Fruit fly (Drosophila melanogaster) whole organism, embryonic: ENCODE measurements around the gene Usp5.
A peak's percentile ranks its signal among the peaks of the same experiment; 100 is the strongest.

Experiments
- ATbp ChIP-seq: fragments of 200-800 bp; sonication (Bioruptor generic); optimal IDR thresholded peaks from 2 replicates; lab custom pipeline; 2017; ENCODE audit warnings: missing biosample characterization, mild to moderate bottlenecking, missing genetic modification characterization, missing genetic modification reagents
- CG10209 ChIP-seq: fragments of 200-800 bp; sonication (Bioruptor generic); optimal IDR thresholded peaks from 3 replicates; lab custom pipeline; 2017; ENCODE audit warnings: missing biosample characterization, mild to moderate bottlenecking, missing genetic modification characterization, missing genetic modification reagents
- CG10979 ChIP-seq: fragments of 200-800 bp; sonication (Bioruptor generic); optimal IDR thresholded peaks from 2 replicates; lab custom pipeline; 2018; ENCODE audit warnings: missing biosample characterization, mild to moderate bottlenecking, missing genetic modification characterization, moderate library complexity
- CG11398 ChIP-seq: fragments of 200-800 bp; sonication (Bioruptor generic); optimal IDR thresholded peaks from 2 replicates; lab custom pipeline; 2016; ENCODE audit warnings: missing biosample characterization, missing genetic modification characterization
- CG11695 ChIP-seq: fragments of 200-800 bp; sonication (Bioruptor generic); IDR thresholded peaks from 3 replicates; pipeline ENCODE4 v1.3.6; 2022; ENCODE audit warnings: missing biosample characterization, missing genetic modification characterization
- CG1233 ChIP-seq: fragments of 200-800 bp; sonication (Bioruptor generic); optimal IDR thresholded peaks from 4 replicates; lab custom pipeline; 2018; ENCODE audit warnings: missing biosample characterization, mild to moderate bottlenecking, missing genetic modification characterization
- CG12942 ChIP-seq: fragments of 200-800 bp; sonication (Bioruptor generic); optimal IDR thresholded peaks from 3 replicates; lab custom pipeline; 2016; ENCODE audit warnings: missing biosample characterization, missing genetic modification characterization
- CG17829 ChIP-seq: fragments of 200-800 bp; optimal IDR thresholded peaks from 2 replicates; lab custom pipeline; 2019; ENCODE audit warnings: missing biosample characterization, mild to moderate bottlenecking, missing genetic modification characterization, moderate library complexity
- CG32532 ChIP-seq: fragments of 200-800 bp; sonication (Bioruptor generic); IDR thresholded peaks from 2 replicates; pipeline ENCODE4 v1.3.6; 2022; ENCODE audit warnings: missing biosample characterization, missing genetic modification characterization
- CG32767 ChIP-seq: fragments of 200-800 bp; sonication (Bioruptor generic); IDR thresholded peaks from 2 replicates; pipeline ENCODE4 v1.3.6; 2022; ENCODE audit warnings: missing biosample characterization, missing genetic modification characterization
- CG3407 ChIP-seq: fragments of 200-800 bp; sonication (Bioruptor generic); optimal IDR thresholded peaks from 2 replicates; lab custom pipeline; 2018; ENCODE audit warnings: missing biosample characterization, mild to moderate bottlenecking, missing genetic modification characterization
- CG3847 ChIP-seq: fragments of 200-800 bp; sonication (Bioruptor generic); IDR thresholded peaks from 2 replicates; pipeline ENCODE4 v1.3.6; 2022; ENCODE audit warnings: missing biosample characterization, missing genetic modification characterization
- CG42726 ChIP-seq: fragments of 200-800 bp; sonication (Bioruptor generic); IDR thresholded peaks from 2 replicates; pipeline ENCODE4 v1.3.6; 2022; ENCODE audit warnings: missing biosample characterization, missing genetic modification characterization; ENCODE audit not compliant: partially characterized antibody
- CG6272 ChIP-seq: fragments of 200-800 bp; sonication (Bioruptor generic); IDR thresholded peaks from 2 replicates; pipeline ENCODE4 v1.3.6; 2022; ENCODE audit warnings: missing biosample characterization, missing genetic modification characterization
- CG6689 ChIP-seq: fragments of 200-800 bp; sonication (Bioruptor generic); IDR thresholded peaks from 2 replicates; pipeline ENCODE4 v1.3.6; 2022; ENCODE audit warnings: missing biosample characterization, missing genetic modification characterization
- CG6765 ChIP-seq: fragments of 200-800 bp; sonication (Bioruptor generic); optimal IDR thresholded peaks from 3 replicates; lab custom pipeline; 2017; ENCODE audit warnings: missing biosample characterization, mild to moderate bottlenecking, missing genetic modification characterization
- CG6813 ChIP-seq: fragments of 200-800 bp; sonication (Bioruptor generic); optimal IDR thresholded peaks from 2 replicates; lab custom pipeline; 2017; ENCODE audit warnings: missing biosample characterization, missing genetic modification characterization, mild to moderate bottlenecking, moderate library complexity, missing genetic modification reagents
- CG7357 ChIP-seq: fragments of 200-800 bp; sonication (Bioruptor generic); IDR thresholded peaks from 3 replicates; pipeline ENCODE4 v1.3.6; 2022; ENCODE audit warnings: missing biosample characterization, missing genetic modification characterization
- CG8359 ChIP-seq: fragments of 200-800 bp; sonication (Bioruptor generic); optimal IDR thresholded peaks from 2 replicates; lab custom pipeline; 2017; ENCODE audit warnings: missing biosample characterization, mild to moderate bottlenecking, missing genetic modification characterization, borderline replicate concordance
- CG8388 ChIP-seq: fragments of 200-800 bp; sonication (Bioruptor generic); optimal IDR thresholded peaks from 2 replicates; lab custom pipeline; 2019; ENCODE audit warnings: missing biosample characterization, mild to moderate bottlenecking, missing genetic modification characterization, moderate library complexity
- CG8944 ChIP-seq: fragments of 200-800 bp; sonication (Bioruptor generic); optimal IDR thresholded peaks from 3 replicates; lab custom pipeline; 2016; ENCODE audit warnings: missing biosample characterization, missing genetic modification characterization
- D ChIP-seq, 2 experiments: fragments of 200-800 bp in 1 of 2; fragments of >200 bp in 1 of 2; sonication (Bioruptor generic) in 1 of 2; optimal IDR thresholded peaks; 2 replicates in 1 of 2; 3 replicates in 1 of 2; lab custom pipeline; 2017; ENCODE audit warnings: mild to moderate bottlenecking in 1 of 2, missing biosample characterization in 1 of 2, missing genetic modification characterization in 1 of 2, missing genetic modification reagents in 1 of 2
- ERR ChIP-seq: fragments of 200-800 bp; sonication (Bioruptor generic); optimal IDR thresholded peaks from 2 replicates; lab custom pipeline; 2016; ENCODE audit warnings: missing biosample characterization, missing genetic modification characterization
- Ets65A ChIP-seq: fragments of 200-800 bp; sonication (Bioruptor generic); peaks from one replicate; lab custom pipeline; 2016; ENCODE audit warnings: missing biosample characterization, missing genetic modification characterization
- Fer3 ChIP-seq: fragments of 200-800 bp; sonication (Bioruptor generic); optimal IDR thresholded peaks from 2 replicates; lab custom pipeline; 2018; ENCODE audit warnings: missing biosample characterization, mild to moderate bottlenecking, missing genetic modification characterization, moderate library complexity
- H2.0 ChIP-seq: fragments of 200-800 bp; sonication (Bioruptor generic); IDR thresholded peaks from 2 replicates; pipeline ENCODE4 v1.3.6; 2022; ENCODE audit warnings: missing biosample characterization, missing genetic modification characterization
- HmgZ ChIP-seq: fragments of 200-800 bp; sonication (Bioruptor generic); optimal IDR thresholded peaks from 2 replicates; lab custom pipeline; 2018; ENCODE audit warnings: missing biosample characterization, mild to moderate bottlenecking, missing genetic modification characterization
- MESR4 ChIP-seq: fragments of 200-800 bp; sonication (Bioruptor generic); optimal IDR thresholded peaks from 2 replicates; lab custom pipeline; 2018; ENCODE audit warnings: missing biosample characterization, mild to moderate bottlenecking, missing genetic modification characterization, moderate library complexity
- Meics ChIP-seq: fragments of 200-800 bp; sonication (Bioruptor generic); optimal IDR thresholded peaks from 2 replicates; lab custom pipeline; 2017; ENCODE audit warnings: missing biosample characterization, mild to moderate bottlenecking, missing genetic modification characterization
- Nf-YC ChIP-seq: fragments of 200-800 bp; optimal IDR thresholded peaks from 3 replicates; lab custom pipeline; 2019; ENCODE audit warnings: missing biosample characterization, mild to moderate bottlenecking, missing genetic modification characterization, moderate library complexity
- NfI ChIP-seq: fragments of 200-800 bp; sonication (Bioruptor generic); optimal IDR thresholded peaks from 3 replicates; lab custom pipeline; 2018; ENCODE audit warnings: missing biosample characterization, mild to moderate bottlenecking, missing genetic modification characterization, moderate library complexity
- Sin3A ChIP-seq: fragments of >200 bp; optimal IDR thresholded peaks from 2 replicates; lab custom pipeline; 2018
- al ChIP-seq: fragments of 200-800 bp; sonication (Bioruptor generic); IDR thresholded peaks from 2 replicates; pipeline ENCODE4 v1.3.6; 2022; ENCODE audit warnings: missing biosample characterization, missing genetic modification characterization
- ash1 ChIP-seq: fragments of 200-800 bp; sonication (Bioruptor generic); optimal IDR thresholded peaks from 2 replicates; lab custom pipeline; 2018; ENCODE audit warnings: missing biosample characterization, mild to moderate bottlenecking, missing genetic modification characterization
- bbx ChIP-seq: fragments of 200-800 bp; sonication (Bioruptor generic); IDR thresholded peaks from 2 replicates; pipeline ENCODE4 v1.3.6; 2022; ENCODE audit warnings: missing biosample characterization, missing genetic modification characterization; ENCODE audit not compliant: partially characterized antibody
- emc ChIP-seq: fragments of 200-800 bp; sonication (Bioruptor generic); optimal IDR thresholded peaks from 2 replicates; lab custom pipeline; 2016; ENCODE audit warnings: missing biosample characterization, missing genetic modification characterization
- fd102C ChIP-seq: fragments of 200-800 bp; sonication (Bioruptor generic); optimal IDR thresholded peaks from 2 replicates; lab custom pipeline; 2018; ENCODE audit warnings: missing biosample characterization, mild to moderate bottlenecking, missing genetic modification characterization, moderate library complexity
- hkb ChIP-seq, 2 experiments: fragments of 200-800 bp in 1 of 2; fragments of >200 bp in 1 of 2; sonication (Bioruptor generic) in 1 of 2; IDR thresholded peaks in 1 of 2; optimal IDR thresholded peaks in 1 of 2; 2 replicates each; pipeline versions ENCODE4 v1.3.6 to Lab custom; 2017 to 2022; ENCODE audit warnings: missing biosample characterization in 1 of 2, missing genetic modification characterization in 1 of 2
- inv ChIP-seq: fragments of 200-800 bp; sonication (Bioruptor generic); IDR thresholded peaks from 2 replicates; pipeline ENCODE4 v1.3.6; 2022; ENCODE audit warnings: missing biosample characterization, missing genetic modification characterization; ENCODE audit not compliant: partially characterized antibody
- lilli ChIP-seq: fragments of 200-800 bp; sonication (Bioruptor generic); optimal IDR thresholded peaks from 3 replicates; lab custom pipeline; 2016; ENCODE audit warnings: missing biosample characterization, missing genetic modification characterization
- mirr ChIP-seq: fragments of 200-800 bp; sonication (Bioruptor generic); optimal IDR thresholded peaks from 3 replicates; lab custom pipeline; 2018; ENCODE audit warnings: missing biosample characterization, mild to moderate bottlenecking, missing genetic modification characterization
- onecut ChIP-seq: fragments of 200-800 bp; sonication (Bioruptor generic); IDR thresholded peaks from 2 replicates; pipeline ENCODE4 v1.3.6; 2022; ENCODE audit warnings: missing biosample characterization, missing genetic modification characterization
- psq ChIP-seq: fragments of 200-800 bp; sonication (Bioruptor generic); optimal IDR thresholded peaks from 2 replicates; lab custom pipeline; 2017; ENCODE audit warnings: missing biosample characterization, missing genetic modification characterization
- sc ChIP-seq, 3 experiments: fragments of >200 bp in 2 of 3; fragments of 200-800 bp in 1 of 3; sonication (Bioruptor generic) in 1 of 3; optimal IDR thresholded peaks; 2 replicates in 2 of 3; 3 replicates in 1 of 3; lab custom pipeline; 2017; ENCODE audit warnings: mild to moderate bottlenecking in 1 of 3, missing biosample characterization in 1 of 3, missing genetic modification characterization in 1 of 3, missing genetic modification reagents in 1 of 3
- slp2 ChIP-seq: fragments of 200-800 bp; sonication (Bioruptor generic); optimal IDR thresholded peaks from 2 replicates; lab custom pipeline; 2016; ENCODE audit warnings: missing biosample characterization, missing genetic modification characterization
- trem ChIP-seq: fragments of 200-800 bp; optimal IDR thresholded peaks from 3 replicates; lab custom pipeline; 2019; ENCODE audit warnings: missing biosample characterization, mild to moderate bottlenecking, missing genetic modification characterization, moderate library complexity
- wor ChIP-seq: fragments of 200-800 bp; sonication (Bioruptor generic); IDR thresholded peaks from 2 replicates; pipeline ENCODE4 v1.3.6; 2022; ENCODE audit warnings: missing biosample characterization, missing genetic modification characterization
- zfh1 ChIP-seq: fragments of 200-800 bp; sonication (Bioruptor generic); IDR thresholded peaks from 3 replicates; pipeline ENCODE4 v1.3.6; 2022; ENCODE audit warnings: missing biosample characterization, missing genetic modification characterization

The Usp5 gene

DNA sequence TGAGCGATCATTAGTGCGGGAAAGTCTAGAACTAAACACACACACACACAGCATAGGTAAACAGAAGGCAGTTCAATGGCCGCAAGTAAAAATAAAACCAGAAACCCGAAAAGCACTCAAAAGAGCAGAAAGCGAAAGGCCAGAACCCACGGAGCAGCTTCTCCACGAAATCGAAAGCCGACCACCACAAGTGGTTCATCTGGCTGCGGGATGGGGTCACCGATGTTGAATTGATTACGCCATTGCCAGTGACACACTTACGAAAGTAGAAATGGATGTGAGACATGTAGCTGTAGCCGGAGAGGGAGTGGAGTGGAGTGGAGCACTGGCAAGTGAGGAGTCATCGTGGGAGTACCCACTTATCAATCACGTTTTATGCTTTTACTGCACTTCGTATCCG, 6.7 kb downstream of the Usp5 start (continued):
- TF ChIP-seq zfh1 (GFP tag; lab: Robert Waterston, UW) (peak; percentile 9; the same call in 1 of the 3 replicates), CG10209 (GFP tag; lab: Kevin White, UChicago) (no peak), onecut (peak; percentile 32; the same call in 1 of the 2 replicates), slp2 (GFP tag; lab: Kevin White, UChicago) (no peak), CG3407 (peak; percentile 22), CG17829 (tag; lab: Kevin White, UChicago) (peak; percentile 16), CG8944 (GFP tag; lab: Kevin White, UChicago) (no peak), CG10979 (tag; lab: Kevin White, UChicago) (peak; percentile 14), CG3847 (0 out of 2 replicates have a peak, but pooled peaks have one; percentile 10), al (no peak)
- TF ChIP-seq, all 482 proteins: peak for 52

DNA sequence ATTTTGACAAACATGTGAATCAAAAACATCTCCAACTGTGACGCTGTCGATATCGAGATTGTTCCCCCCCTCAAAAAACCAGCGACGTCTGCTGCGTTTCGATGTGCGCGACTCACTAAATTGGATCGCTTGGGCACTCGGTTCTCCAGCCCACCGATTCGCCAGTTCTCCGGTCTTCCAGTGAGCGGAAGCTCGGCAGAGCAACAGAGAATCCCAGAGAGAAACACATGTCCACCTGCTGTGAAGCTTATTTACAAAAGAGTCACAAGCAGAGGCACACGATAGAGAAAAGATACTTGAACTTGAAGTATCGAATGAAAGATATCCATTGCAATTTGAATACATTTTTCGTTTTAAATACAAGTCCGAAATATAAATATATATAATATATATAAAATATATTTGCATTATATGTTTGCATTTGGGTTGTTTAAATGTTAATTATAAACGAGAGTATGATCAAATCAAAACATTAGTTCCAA, 14.1 kb downstream of the Usp5 start:
- TF ChIP-seq MESR4 (no peak), zfh1 (GFP tag; lab: Robert Waterston, UW) (no peak), CG8388 (GFP tag; lab: Kevin White, UChicago) (no peak), mirr (no peak), HmgZ (tag; lab: Kevin White, UChicago) (no peak), Fer3 (peak; percentile 10), CG32532 (GFP tag; lab: Robert Waterston, UW) (peak; percentile 43), CG12942 (GFP tag; lab: Kevin White, UChicago) (no peak), inv (GFP tag; lab: Robert Waterston, UW) (no peak), hkb (optimal IDR thresholded peaks at IDR 0.05; lab: Kevin White, UChicago) (no peak), hkb (GFP tag; IDR thresholded peaks at IDR 0.05; lab: Robert Waterston, UW) (no peak), CG6813 (GFP tag; lab: Kevin White, UChicago) (peak; percentile 46), NfI (GFP tag; lab: Kevin White, UChicago) (no peak), CG11398 (GFP tag; lab: Kevin White, UChicago) (no peak), D (optimal IDR thresholded peaks at IDR 0.05; lab: Kevin White, UChicago) (no peak), D (GFP tag; optimal IDR thresholded peaks at IDR 0.05; lab: Kevin White, UChicago) (no peak), emc (GFP tag; lab: Kevin White, UChicago) (no peak), CG6272 (no peak), CG42726 (GFP tag; lab: Robert Waterston, UW) (no peak), ATbp (GFP tag; lab: Kevin White, UChicago) (no peak), Nf-YC (tag; lab: Kevin White, UChicago) (no peak), psq (no peak), trem (tag; lab: Kevin White, UChicago) (no peak), bbx (no peak), H2.0 (no peak), ERR (GFP tag; lab: Kevin White, UChicago) (no peak), CG1233 (GFP tag; lab: Kevin White, UChicago) (no peak), CG8359 (no peak), wor (no peak), CG11695 (no peak), sc (optimal IDR thresholded peaks at IDR 0.05; lab: Kevin White, UChicago) (no peak), sc (GFP tag; optimal IDR thresholded peaks at IDR 0.05; lab: Kevin White, UChicago) (no peak), Sin3A (lab: Kevin White, UChicago) (no peak), CG6765 (GFP tag; lab: Kevin White, UChicago) (no peak), Meics (GFP tag; lab: Kevin White, UChicago) (peak; percentile 58), ash1 (no peak), CG32767 (GFP tag; lab: Robert Waterston, UW) (no peak), CG6689 (GFP tag; lab: Robert Waterston, UW) (no peak), CG7357 (GFP tag; lab: Robert Waterston, UW) (no peak), lilli (no peak), Ets65A (GFP tag; lab: Kevin White, UChicago) (no peak), fd102C (GFP tag; lab: Kevin White, UChicago) (no peak)
